Worm (Caenorhabditis elegans) whole organism, dauer: ENCODE results near the gene R02D5.3.

Experiments used
- unc-62 ChIP-seq: sonication (generic microtip); optimal IDR thresholded peaks from 2 replicates; lab custom pipeline; 2017; ENCODE audit warnings: missing biosample characterization, missing genetic modification reagents, missing genetic modification characterization

Gene R02D5.3

DNA sequence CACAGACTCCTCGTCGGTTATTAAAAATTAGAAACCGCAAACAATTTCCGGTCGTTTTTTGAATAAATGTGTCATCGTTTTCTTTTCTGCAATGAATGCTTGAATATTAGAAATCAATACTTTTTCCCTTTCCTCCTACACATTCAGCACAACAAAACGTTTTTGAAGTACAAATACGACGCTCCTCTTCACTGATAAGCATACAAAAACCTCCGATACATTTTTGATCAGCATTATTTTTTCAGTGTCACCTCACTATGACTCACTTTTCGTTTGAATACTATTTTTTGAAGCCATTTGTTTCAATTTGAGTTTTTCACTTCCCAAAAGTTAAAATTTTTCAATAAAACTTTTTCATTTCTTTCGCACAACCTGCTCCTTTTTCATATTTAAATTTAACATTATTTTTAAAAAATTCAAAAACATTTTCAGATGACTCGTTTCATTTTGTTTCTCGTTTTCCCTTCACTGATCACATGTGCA, at the start of gene R02D5.3:
TSS of gene R02D5.3 (plus strand) at position 433 of the 483 bp plus-strand sequence.
- no peak for TF ChIP-seq unc-62 (GFP tag; lab: Kevin White, UChicago)

DNA sequence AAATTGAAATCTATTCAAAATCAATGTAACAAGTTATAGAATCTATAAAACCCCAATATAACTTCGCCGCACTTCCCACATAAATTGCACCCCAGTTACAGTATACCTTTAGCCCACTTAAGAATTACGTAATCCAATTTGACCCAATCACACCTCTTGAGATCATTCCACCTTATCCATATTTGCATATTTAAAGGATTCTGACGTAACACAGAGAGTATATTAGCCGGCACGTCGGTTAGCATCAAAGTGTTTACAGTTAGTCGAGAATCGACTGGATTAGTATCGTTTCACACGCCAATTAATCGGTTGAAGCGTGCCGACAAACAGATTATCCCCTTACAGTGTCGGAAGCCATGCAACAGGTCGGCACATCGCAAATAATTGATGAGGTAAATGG, 49.4 kb upstream of the R02D5.3 start:
- no peak for TF ChIP-seq unc-62 (GFP tag; lab: Kevin White, UChicago)

DNA sequence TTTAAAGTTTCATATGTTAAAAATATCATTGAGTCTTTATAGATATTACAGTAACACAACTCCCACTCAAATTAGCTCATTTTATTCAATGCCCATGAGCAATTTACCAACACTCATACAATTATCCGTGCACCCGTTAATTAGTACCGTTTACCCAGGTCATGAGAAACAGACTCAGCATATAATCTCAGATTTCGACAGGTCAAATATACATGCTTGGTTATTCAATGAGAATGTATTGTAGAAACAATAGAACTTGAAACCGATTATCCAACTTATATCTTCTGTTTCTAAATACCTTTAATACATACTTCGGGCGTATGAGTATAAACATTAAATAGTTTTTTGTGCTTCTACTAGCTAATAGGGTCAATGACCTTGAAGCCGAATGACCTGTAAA, 46.8 kb upstream of the R02D5.3 start:
- TF ChIP-seq unc-62 (GFP tag; lab: Kevin White, UChicago), result no peak

DNA sequence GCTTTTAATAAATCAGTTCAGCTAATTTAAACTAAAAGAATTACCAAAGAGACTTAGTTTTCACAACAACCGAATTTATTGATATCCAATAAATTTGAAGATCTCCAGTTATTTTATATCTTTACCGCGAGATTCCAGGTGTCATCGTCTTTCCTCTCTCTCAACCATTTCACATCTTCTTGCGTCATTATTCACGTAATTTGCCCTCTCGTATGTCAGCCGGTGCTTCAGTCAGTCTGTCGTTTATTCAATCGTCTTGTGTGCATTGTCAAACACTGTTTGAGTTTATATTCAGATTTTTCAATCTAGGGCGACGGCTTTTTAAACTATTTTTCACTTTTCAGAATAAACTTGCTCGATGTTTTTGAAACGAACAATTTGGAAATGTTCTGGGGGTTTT, 45.6 kb upstream of the R02D5.3 start:
- no peak for TF ChIP-seq unc-62 (GFP tag; lab: Kevin White, UChicago)

DNA sequence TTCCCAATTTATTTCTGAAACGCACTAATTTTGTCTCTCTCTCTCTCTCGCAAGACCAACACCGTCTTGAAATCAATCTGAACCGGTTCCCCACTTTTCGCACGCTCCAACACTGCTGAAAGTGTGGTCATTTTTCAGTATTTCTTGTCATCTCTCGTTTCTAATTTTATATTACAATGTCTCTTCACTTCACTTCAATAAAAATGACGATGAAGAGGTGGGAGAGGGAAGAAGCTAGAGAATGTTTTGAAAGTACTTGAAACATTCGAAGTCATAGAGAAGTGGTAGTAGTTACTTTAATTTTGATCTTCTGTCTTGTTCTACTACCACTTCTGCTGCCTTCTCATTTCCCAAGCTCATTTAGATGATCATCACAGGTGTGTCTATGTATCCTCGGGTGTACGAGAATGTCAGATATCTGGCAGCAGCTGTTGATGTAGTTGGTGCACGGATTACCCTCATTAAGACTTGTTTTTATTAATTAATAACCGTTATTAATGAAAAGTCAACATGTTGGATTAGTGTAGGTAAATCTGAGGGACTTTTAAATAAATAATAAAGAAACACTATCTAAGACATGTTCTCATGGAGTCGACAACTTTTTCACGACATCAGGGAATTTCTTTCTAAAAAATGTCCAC, 44.7 kb upstream of the R02D5.3 start:
- no peak for TF ChIP-seq unc-62 (GFP tag; lab: Kevin White, UChicago)

DNA sequence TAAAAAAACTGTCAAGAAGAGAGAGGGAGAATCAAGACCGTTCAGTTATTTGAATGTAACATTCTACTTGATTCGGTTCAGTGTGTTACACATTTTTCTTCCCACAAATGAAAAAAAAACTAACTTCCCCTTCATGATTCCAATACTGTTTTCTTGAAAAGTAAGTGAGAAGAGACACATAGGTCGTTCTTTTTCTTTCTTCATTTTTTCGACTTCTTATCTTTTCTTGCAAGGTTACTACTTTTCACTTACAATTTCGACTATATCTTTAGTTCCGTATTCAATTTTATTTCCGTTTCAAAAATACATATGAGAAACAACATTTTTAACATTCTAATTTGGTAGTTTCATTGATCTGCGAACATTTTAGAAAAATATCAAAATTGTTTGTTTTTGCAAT, 43.7 kb upstream of the R02D5.3 start:
- no peak for TF ChIP-seq unc-62 (GFP tag; lab: Kevin White, UChicago)

DNA sequence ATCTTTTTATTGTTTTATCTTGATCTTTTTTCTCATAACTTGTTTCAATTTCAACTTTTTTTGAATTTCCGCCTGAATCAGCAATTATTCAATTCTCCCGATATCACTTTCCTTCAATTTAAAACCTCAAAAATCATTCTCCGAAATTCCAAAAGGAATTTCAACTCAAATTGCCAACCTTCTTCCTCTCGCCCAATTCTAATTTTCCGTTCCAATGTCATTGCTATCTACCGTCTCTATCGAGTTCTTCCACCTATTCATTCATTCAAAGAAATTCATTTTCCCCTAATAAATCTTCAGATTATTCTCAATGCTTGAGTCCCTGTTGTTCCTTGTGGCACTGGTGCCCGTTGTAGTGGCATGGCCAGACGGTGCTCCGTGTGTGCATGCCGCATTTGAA, 42.1 kb upstream of the R02D5.3 start, which contains the start of gene F23B12.4:
TSS of gene F23B12.4 (plus strand) at position 301 of the 400 bp plus-strand sequence.
- TF ChIP-seq unc-62 (GFP tag; lab: Kevin White, UChicago), result no peak

DNA sequence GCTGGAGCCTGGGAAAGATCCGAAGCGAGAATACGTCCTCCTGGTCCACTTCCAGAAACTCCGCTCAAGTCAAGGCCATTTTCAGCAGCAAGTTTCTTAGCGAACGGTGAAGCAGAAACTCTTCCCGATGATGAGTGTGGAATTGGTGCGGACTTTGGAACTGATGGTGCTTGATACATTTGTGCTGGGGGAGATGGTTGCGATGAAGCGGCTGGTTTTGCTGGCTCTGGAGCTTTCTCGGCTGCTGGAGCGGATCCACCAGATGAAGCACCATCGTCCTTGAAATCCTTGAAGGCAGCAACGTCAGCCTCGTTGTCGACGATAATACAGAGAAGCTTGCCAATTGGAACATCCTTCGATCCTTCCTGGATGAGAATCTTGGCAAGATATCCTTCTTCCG, 36.5 kb upstream of the R02D5.3 start:
- no peak for TF ChIP-seq unc-62 (GFP tag; lab: Kevin White, UChicago)

DNA sequence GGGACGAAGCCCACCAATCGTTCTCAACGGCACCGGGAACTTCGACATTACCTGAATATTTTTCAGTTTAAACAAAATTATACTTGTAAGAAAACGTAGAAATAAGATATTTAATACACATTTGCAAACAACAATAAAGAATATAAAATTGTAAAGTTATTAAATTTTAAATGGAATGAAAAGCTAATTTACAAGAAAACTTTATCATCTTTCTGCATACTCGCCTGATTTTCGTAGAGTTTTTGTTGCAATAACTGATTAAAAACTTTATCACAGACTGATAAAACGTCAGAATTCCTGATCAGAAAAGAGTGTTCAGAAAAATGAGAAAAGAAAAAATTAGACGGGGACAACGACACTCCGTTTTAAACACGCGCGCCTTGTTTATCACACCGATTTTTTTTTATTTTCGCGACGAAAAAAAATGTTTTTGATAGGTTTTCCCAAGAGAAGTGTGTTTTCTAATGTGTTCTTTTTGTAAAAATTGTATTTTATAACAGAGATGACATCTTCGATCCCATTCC, 35.7 kb upstream of the R02D5.3 start, which contains the start of the genes dlat-1 and fntb-1:
TSS of gene dlat-1 (minus strand) at position 51 of the 524 bp plus-strand sequence.
TSS of gene fntb-1 (plus strand) at position 412 of the 524 bp plus-strand sequence.
- TF ChIP-seq unc-62 (GFP tag; lab: Kevin White, UChicago), result no peak

DNA sequence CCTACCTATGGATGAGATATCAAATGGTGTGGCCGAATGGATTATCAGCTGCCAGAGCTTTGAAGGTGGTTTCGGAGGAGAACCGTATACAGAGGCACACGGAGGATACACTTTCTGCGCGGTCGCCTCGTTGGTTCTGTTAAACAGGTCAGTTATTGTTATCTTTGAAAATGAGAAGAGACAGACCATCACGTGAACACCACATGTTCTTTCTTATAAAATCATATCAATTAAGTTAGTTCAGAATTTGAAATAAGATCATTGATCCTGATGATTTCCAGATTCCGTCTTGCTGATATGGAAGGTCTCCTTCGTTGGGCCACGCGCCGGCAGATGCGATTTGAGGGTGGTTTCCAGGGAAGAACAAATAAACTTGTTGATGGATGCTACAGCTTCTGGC, 34.3 kb upstream of the R02D5.3 start:
- no peak for TF ChIP-seq unc-62 (GFP tag; lab: Kevin White, UChicago)

DNA sequence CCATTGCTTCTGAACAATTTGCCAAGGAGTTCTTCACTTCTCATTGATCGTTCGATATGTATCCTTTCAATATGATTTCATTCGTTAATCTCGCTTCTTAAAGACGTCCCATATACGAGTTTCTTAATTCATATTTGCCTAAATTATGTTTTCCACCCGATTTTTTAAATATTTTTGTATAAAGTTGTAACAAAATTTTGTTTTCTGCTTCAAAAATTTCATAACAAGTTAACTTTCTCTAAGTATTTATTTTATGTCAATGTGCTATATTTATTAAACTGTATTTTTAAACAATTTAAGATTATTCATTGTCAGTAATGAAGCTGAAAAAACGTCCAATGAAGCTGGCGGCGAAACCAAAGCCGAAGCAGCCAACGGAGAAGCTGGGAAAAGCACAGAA, 33.6 kb upstream of the R02D5.3 start, which contains the start of gene F23B12.7:
TSS of gene F23B12.7 (plus strand) at position 301 of the 400 bp plus-strand sequence.
- TF ChIP-seq unc-62 (GFP tag; lab: Kevin White, UChicago), result no peak

DNA sequence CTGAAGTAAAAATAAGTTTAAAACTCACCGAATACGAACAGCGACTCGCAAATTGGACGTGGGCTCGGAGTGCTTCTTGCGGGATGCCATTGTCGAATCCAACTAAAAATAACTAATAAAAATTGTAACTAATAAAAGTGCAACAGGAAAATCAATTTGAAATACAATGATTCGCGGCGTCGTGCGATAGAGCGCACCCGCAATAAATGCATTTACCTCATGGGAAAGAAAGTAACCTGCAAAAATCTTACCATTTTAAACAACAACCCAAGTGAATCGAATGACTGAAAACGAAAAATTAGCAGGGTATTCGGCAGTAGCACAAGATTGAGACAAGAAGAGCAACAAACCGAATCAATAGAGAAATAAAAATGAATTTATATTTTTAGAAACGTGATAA, 26.3 kb upstream of the R02D5.3 start, which contains the start of gene bmk-1:
TSS of gene bmk-1 (minus strand) at position 359 of the 400 bp plus-strand sequence.
- no peak for TF ChIP-seq unc-62 (GFP tag; lab: Kevin White, UChicago)

DNA sequence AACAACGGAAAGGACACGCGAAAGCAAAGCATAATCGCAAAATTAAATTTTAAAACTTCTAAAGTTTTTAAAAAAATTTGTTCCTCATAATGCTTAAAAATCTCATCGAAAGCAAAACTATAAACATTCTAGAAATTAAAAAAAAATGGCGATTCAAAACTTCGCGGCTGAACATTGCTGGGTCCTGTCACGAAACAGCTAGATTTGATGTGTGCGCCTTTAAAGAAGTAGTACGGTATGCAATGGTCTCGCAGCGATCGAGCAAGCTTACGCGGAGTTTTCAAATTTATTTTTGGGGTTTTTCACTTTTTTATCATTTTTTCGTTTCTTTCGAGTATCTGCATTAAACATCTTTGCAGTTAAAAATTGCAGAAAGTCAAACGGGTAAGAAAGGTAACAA, 25.9 kb upstream of the R02D5.3 start, which contains the start of gene coh-3:
TSS of gene coh-3 (plus strand) at position 353 of the 400 bp plus-strand sequence.
- no peak for TF ChIP-seq unc-62 (GFP tag; lab: Kevin White, UChicago)

DNA sequence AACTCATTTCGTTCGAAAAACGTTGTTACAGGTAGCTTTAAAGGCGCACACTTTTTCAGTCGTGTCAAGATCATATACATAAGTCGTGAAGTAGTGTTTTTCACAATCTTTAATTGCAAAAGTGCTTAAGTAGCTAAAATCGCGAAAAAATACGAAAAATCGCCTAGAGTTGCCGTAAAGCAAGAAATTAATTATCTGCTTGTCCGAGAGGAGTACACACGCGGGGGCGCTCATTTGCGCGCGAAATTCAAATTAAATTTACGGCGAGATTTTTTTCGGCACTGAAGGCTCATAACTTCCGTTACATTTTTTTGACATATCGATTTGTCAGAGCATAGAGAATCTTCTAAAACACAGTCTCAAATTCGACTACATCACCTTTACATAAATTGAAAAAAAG, 22.8 kb upstream of the R02D5.3 start:
- TF ChIP-seq unc-62 (GFP tag; lab: Kevin White, UChicago), result no peak

DNA sequence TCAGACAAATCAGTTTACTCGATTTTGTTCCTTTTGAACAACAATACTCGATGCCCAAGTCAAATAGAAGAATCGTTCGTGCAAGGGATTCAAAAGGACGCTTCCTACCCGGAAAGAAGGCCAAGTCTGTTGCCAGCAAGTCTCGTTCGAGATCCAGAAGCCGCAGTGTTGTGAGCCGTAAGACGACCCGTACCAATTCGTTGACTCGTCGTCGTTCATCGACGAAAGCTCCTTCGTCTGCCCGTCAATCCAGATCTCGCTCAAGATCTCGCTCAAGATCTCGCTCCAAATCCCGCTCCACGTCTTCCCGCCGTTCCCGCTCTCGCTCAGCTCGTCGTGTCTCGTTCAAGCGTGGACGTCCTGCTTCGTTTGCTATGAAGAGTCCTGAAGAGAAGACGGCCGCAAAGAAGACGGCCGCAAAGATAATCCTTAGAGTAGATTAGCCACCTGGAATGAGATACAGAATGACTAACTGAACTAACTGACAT, 22.3 kb upstream of the R02D5.3 start, which contains the start of gene F08H9.2:
TSS of gene F08H9.2 (plus strand) at position 51 of the 488 bp plus-strand sequence.
- TF ChIP-seq unc-62 (GFP tag; lab: Kevin White, UChicago), result no peak

DNA sequence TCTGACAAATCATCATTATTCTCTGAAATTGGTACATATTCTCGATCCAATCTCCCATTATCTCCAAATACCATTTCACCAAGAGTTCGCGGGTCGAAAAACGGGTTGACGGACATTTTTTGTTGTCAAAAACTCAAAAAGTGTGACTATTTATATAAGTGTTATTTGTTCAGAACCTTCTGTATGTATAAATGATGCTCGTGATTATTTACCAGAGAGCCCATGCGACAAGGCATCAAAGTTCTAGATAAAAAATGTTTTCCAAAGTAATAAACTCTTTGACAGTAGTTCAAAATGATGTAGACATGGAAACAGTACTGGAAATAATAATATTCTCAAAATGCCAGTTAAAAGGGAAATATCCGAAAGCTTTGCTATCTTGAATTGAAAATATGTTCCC, 20.3 kb upstream of the R02D5.3 start:
- TF ChIP-seq unc-62 (GFP tag; lab: Kevin White, UChicago), result no peak
